Worm (Caenorhabditis elegans) whole organism, L4 larva: ENCODE results near the gene frpr-6.

ENCODE experiments used
- F10B5.3 ChIP-seq: sonication (generic microtip); optimal IDR thresholded peaks from 2 replicates; lab custom pipeline; 2016; ENCODE audit warnings: mild to moderate bottlenecking, missing genetic modification characterization, missing compliant biosample characterization
- F26F4.8 ChIP-seq: fragments of 200-800 bp; sonication (Bioruptor generic); conservative IDR thresholded peaks from 2 replicates; pipeline ENCODE4 v1.3.6; 2022; ENCODE audit warnings: missing genetic modification characterization, missing compliant biosample characterization
- F37D6.2 ChIP-seq: sonication (generic microtip); optimal IDR thresholded peaks from 2 replicates; lab custom pipeline; 2016; ENCODE audit warnings: mild to moderate bottlenecking, missing genetic modification characterization, missing compliant biosample characterization
- F44E2.7 ChIP-seq: fragments of 200-800 bp; sonication (Bioruptor generic); IDR thresholded peaks from 2 replicates; pipeline ENCODE4 v2.1.2; 2022; ENCODE audit warnings: missing genetic modification characterization, missing compliant biosample characterization
- F49E8.2 ChIP-seq: sonication (generic microtip); optimal IDR thresholded peaks from 2 replicates; lab custom pipeline; 2016; ENCODE audit warnings: missing compliant biosample characterization, mild to moderate bottlenecking, missing genetic modification characterization, borderline replicate concordance
- T20F7.1 ChIP-seq: fragments of 200-800 bp; sonication (Bioruptor generic); optimal IDR thresholded peaks from 2 replicates; lab custom pipeline; 2018; ENCODE audit warnings: mild to moderate bottlenecking, missing genetic modification characterization, missing compliant biosample characterization
- Y5F2A.4 ChIP-seq: fragments of 200-800 bp; sonication (Bioruptor generic); optimal IDR thresholded peaks from 2 replicates; lab custom pipeline; 2018; ENCODE audit warnings: mild to moderate bottlenecking, missing genetic modification characterization, missing compliant biosample characterization
- Y75B8A.6 ChIP-seq: fragments of 200-800 bp; sonication (Bioruptor generic); IDR thresholded peaks from 2 replicates; pipeline ENCODE4 v1.3.6; 2022; ENCODE audit warnings: missing genetic modification reagents, missing genetic modification characterization, missing compliant biosample characterization
- aha-1 ChIP-seq: fragments of 150-350 bp; peaks from one replicate; lab custom pipeline; 2014; ENCODE audit warnings: missing biosample characterization, missing genetic modification characterization
- ama-1 ChIP-seq: fragments of 150-350 bp; optimal IDR thresholded peaks from 2 replicates; lab custom pipeline; 2014; ENCODE audit warnings: inconsistent platforms, mixed read lengths
- arid-1 ChIP-seq: fragments of 200-800 bp; sonication (Bioruptor generic); conservative IDR thresholded peaks from 2 replicates; pipeline ENCODE4 v1.3.6; 2022; ENCODE audit warnings: missing genetic modification reagents, missing genetic modification characterization, missing compliant biosample characterization
- ceh-20 ChIP-seq: fragments of 200-800 bp; sonication (Bioruptor generic); IDR thresholded peaks from 2 replicates; pipeline ENCODE4 v1.3.6; 2022; ENCODE audit warnings: missing genetic modification reagents, missing genetic modification characterization, missing compliant biosample characterization
- ceh-28 ChIP-seq: fragments of 150-350 bp; optimal IDR thresholded peaks from 2 replicates; lab custom pipeline; 2014; ENCODE audit warnings: missing biosample characterization, missing genetic modification reagents, missing genetic modification characterization
- ceh-62 ChIP-seq: sonication (generic microtip); optimal IDR thresholded peaks from 2 replicates; lab custom pipeline; 2017; ENCODE audit warnings: missing biosample characterization, missing genetic modification characterization
- ceh-82 ChIP-seq: sonication (generic microtip); optimal IDR thresholded peaks from 2 replicates; lab custom pipeline; 2017; ENCODE audit warnings: missing biosample characterization, missing genetic modification characterization
- ces-1 ChIP-seq: fragments of 150-350 bp; sonication (generic microtip); optimal IDR thresholded peaks from 4 replicates; lab custom pipeline; 2014; ENCODE audit warnings: missing biosample characterization, missing genetic modification reagents, missing genetic modification characterization
- cey-2 ChIP-seq: sonication (generic microtip); optimal IDR thresholded peaks from 3 replicates; lab custom pipeline; 2017; ENCODE audit warnings: missing genetic modification characterization, mild to moderate bottlenecking, missing compliant biosample characterization, antibody characterized with exemption, borderline replicate concordance; ENCODE audit not compliant: insufficient read depth
- daf-19 ChIP-seq: fragments of 200-800 bp; sonication (Bioruptor generic); conservative IDR thresholded peaks from 2 replicates; pipeline ENCODE4 v1.3.6; 2022; ENCODE audit warnings: missing genetic modification characterization, missing compliant biosample characterization
- daf-8 ChIP-seq: fragments of 200-800 bp; sonication (Bioruptor generic); IDR thresholded peaks from 2 replicates; pipeline ENCODE4 v1.3.6; 2022; ENCODE audit warnings: missing genetic modification characterization, missing compliant biosample characterization
- dmd-6 ChIP-seq: fragments of 200-800 bp; sonication (Bioruptor generic); IDR thresholded peaks from 2 replicates; pipeline ENCODE4 v1.3.6; 2022; ENCODE audit warnings: missing genetic modification reagents, missing genetic modification characterization, missing compliant biosample characterization
- dmd-8 ChIP-seq: fragments of 200-800 bp; sonication (Bioruptor generic); IDR thresholded peaks from 2 replicates; pipeline ENCODE4 v1.3.6; 2022; ENCODE audit warnings: missing genetic modification characterization, missing compliant biosample characterization
- dve-1 ChIP-seq: sonication (generic microtip); optimal IDR thresholded peaks from 2 replicates; lab custom pipeline; 2017; ENCODE audit warnings: antibody characterized with exemption, mild to moderate bottlenecking, missing genetic modification characterization, missing compliant biosample characterization; ENCODE audit not compliant: insufficient read depth
- egl-27 ChIP-seq: sonication (generic microtip); optimal IDR thresholded peaks from 3 replicates; lab custom pipeline; 2017; ENCODE audit warnings: missing biosample characterization, missing genetic modification reagents, missing genetic modification characterization
- fos-1 ChIP-seq: fragments of 150-350 bp; optimal IDR thresholded peaks from 2 replicates; lab custom pipeline; 2014; ENCODE audit warnings: missing biosample characterization, missing genetic modification characterization
- gei-8 ChIP-seq: fragments of 200-800 bp; sonication (Bioruptor generic); optimal IDR thresholded peaks from 2 replicates; lab custom pipeline; 2018; ENCODE audit warnings: mild to moderate bottlenecking, missing genetic modification characterization, missing compliant biosample characterization
- hlh-11 ChIP-seq: fragments of 200-800 bp; sonication (Bioruptor generic); optimal IDR thresholded peaks from 2 replicates; lab custom pipeline; 2018; ENCODE audit warnings: mild to moderate bottlenecking, missing genetic modification characterization, missing compliant biosample characterization
- hlh-30 ChIP-seq: sonication (generic microtip); optimal IDR thresholded peaks from 2 replicates; lab custom pipeline; 2017; ENCODE audit warnings: antibody characterized with exemption, mild to moderate bottlenecking, missing genetic modification characterization, missing compliant biosample characterization; ENCODE audit not compliant: insufficient read depth
- hmg-1.1 ChIP-seq: fragments of 200-800 bp; sonication (Bioruptor generic); IDR thresholded peaks from 2 replicates; pipeline ENCODE4 v1.3.6; 2022; ENCODE audit warnings: missing genetic modification reagents, missing genetic modification characterization, missing compliant biosample characterization
- lim-7 ChIP-seq: fragments of 200-800 bp; sonication (Bioruptor generic); IDR thresholded peaks from 2 replicates; pipeline ENCODE4 v1.3.6; 2022; ENCODE audit warnings: missing genetic modification characterization, missing compliant biosample characterization
- lin-13 ChIP-seq: fragments of 150-350 bp; optimal IDR thresholded peaks from 2 replicates; lab custom pipeline; 2014; ENCODE audit warnings: missing biosample characterization, missing genetic modification reagents, missing genetic modification characterization
- lin-29 ChIP-seq: fragments of 200-800 bp; sonication (Bioruptor generic); IDR thresholded peaks from 2 replicates; pipeline ENCODE4 v1.3.6; 2022; ENCODE audit warnings: missing genetic modification reagents, missing genetic modification characterization, missing compliant biosample characterization
- lin-39 ChIP-seq: fragments of 150-350 bp; optimal IDR thresholded peaks from 2 replicates; lab custom pipeline; 2014; ENCODE audit warnings: missing biosample characterization, missing genetic modification reagents, missing genetic modification characterization
- lsy-2 ChIP-seq, 2 experiments: fragments of 150-350 bp in 1 of 2; sonication (generic microtip) in 1 of 2; optimal IDR thresholded peaks; 2 replicates each; lab custom pipeline; 2014 to 2017; ENCODE audit warnings: missing biosample characterization in 2 of 2, missing genetic modification characterization in 2 of 2
- madf-5 ChIP-seq, 2 experiments: fragments of 200-800 bp; sonication (Bioruptor generic); IDR thresholded peaks; 2 replicates each; pipeline ENCODE4 v1.3.6; 2022; ENCODE audit warnings: missing compliant biosample characterization in 2 of 2, missing genetic modification characterization in 2 of 2
- mep-1 ChIP-seq: fragments of 150-350 bp; sonication (generic microtip); optimal IDR thresholded peaks from 3 replicates; lab custom pipeline; 2014; ENCODE audit warnings: missing biosample characterization, missing genetic modification characterization
- mes-2 ChIP-seq: sonication (generic microtip); optimal IDR thresholded peaks from 2 replicates; lab custom pipeline; 2016; ENCODE audit warnings: missing genotype, mild to moderate bottlenecking, missing genetic modification characterization, missing compliant biosample characterization; ENCODE audit not compliant: poor library complexity, severe bottlenecking
- mxl-3 ChIP-seq: fragments of 200-800 bp; sonication (Bioruptor generic); optimal IDR thresholded peaks from 2 replicates; lab custom pipeline; 2018; ENCODE audit warnings: mild to moderate bottlenecking, missing genetic modification characterization, missing compliant biosample characterization
- nhr-10 ChIP-seq: fragments of 150-350 bp; optimal IDR thresholded peaks from 2 replicates; lab custom pipeline; 2014; ENCODE audit warnings: missing biosample characterization, missing genetic modification characterization
- nhr-11 ChIP-seq: fragments of 150-350 bp; optimal IDR thresholded peaks from 2 replicates; lab custom pipeline; 2014; ENCODE audit warnings: missing biosample characterization, missing genetic modification characterization
- nhr-25 ChIP-seq: sonication (generic microtip); optimal IDR thresholded peaks from 2 replicates; lab custom pipeline; 2017; ENCODE audit warnings: missing genetic modification characterization, mild to moderate bottlenecking, missing compliant biosample characterization, antibody characterized with exemption, moderate library complexity, borderline replicate concordance; ENCODE audit not compliant: insufficient read depth
- nhr-28 ChIP-seq: fragments of 150-350 bp; optimal IDR thresholded peaks from 2 replicates; lab custom pipeline; 2014; ENCODE audit warnings: missing biosample characterization, missing genetic modification characterization
- nhr-41 ChIP-seq: fragments of 200-800 bp; sonication (Bioruptor generic); IDR thresholded peaks from 2 replicates; pipeline ENCODE4 v1.3.6; 2022; ENCODE audit warnings: missing genetic modification reagents, missing genetic modification characterization, missing compliant biosample characterization
- nhr-6 ChIP-seq: fragments of 150-350 bp; optimal IDR thresholded peaks from 2 replicates; lab custom pipeline; 2014; ENCODE audit warnings: missing biosample characterization, missing genetic modification characterization
- saeg-2 ChIP-seq: fragments of 200-800 bp; sonication (Bioruptor generic); IDR thresholded peaks from 2 replicates; pipeline ENCODE4 v1.3.6; 2022; ENCODE audit warnings: missing genetic modification reagents, missing genetic modification characterization, missing compliant biosample characterization
- set-16 ChIP-seq: fragments of 200-800 bp; sonication (Bioruptor generic); IDR thresholded peaks from 2 replicates; pipeline ENCODE4 v1.3.6; 2022; ENCODE audit warnings: missing genetic modification reagents, missing genetic modification characterization, missing compliant biosample characterization
- snpc-1.2 ChIP-seq: fragments of 200-800 bp; sonication (Bioruptor generic); IDR thresholded peaks from 2 replicates; pipeline ENCODE4 v1.3.6; 2022; ENCODE audit warnings: missing genetic modification reagents, missing genetic modification characterization, missing compliant biosample characterization
- tra-1 ChIP-seq: fragments of 200-800 bp; sonication (Bioruptor generic); IDR thresholded peaks from 2 replicates; pipeline ENCODE4 v1.3.6; 2022; ENCODE audit warnings: missing genetic modification reagents, missing genetic modification characterization, missing compliant biosample characterization
- unc-39 ChIP-seq: sonication (generic microtip); optimal IDR thresholded peaks from 2 replicates; lab custom pipeline; 2017; ENCODE audit warnings: missing biosample characterization, missing genetic modification characterization
- zfp-2 ChIP-seq: sonication (generic microtip); optimal IDR thresholded peaks from 2 replicates; lab custom pipeline; 2016; ENCODE audit warnings: mild to moderate bottlenecking, missing genetic modification characterization, missing compliant biosample characterization
- zfp-3 ChIP-seq: fragments of 200-800 bp; sonication (Bioruptor generic); conservative IDR thresholded peaks from 2 replicates; pipeline ENCODE4 v1.3.6; 2022; ENCODE audit warnings: missing genetic modification reagents, missing genetic modification characterization, missing compliant biosample characterization
- ztf-11 ChIP-seq: fragments of 150-350 bp; optimal IDR thresholded peaks from 2 replicates; lab custom pipeline; 2014; ENCODE audit warnings: missing biosample characterization, missing genetic modification characterization

The frpr-6 gene

DNA sequence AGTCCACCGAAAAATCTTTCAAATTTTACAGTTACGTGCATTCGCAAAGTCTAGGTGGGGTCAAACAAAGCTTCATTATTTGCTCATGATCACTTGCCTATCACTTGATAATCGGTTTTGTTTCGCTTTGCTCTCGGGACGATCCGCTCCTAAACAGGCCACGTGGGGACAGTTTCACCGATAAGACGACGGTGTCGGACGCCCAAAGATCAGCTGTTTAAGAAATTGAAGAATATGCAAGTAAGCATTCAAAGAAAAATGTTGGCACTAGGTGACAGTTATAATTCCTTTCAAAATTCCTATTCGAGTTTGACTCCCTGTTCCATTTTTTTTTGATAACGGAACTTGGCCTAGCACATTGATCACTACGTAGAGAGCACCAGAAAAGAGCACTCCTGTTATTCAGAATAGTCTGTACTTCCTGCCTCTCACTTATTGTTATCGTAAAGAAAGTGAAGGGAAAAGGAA is 21.0 kb downstream of the frpr-6 start:
- no peak for TF ChIP-seq lin-39 (tag; lab: Kevin White, UChicago)
- no peak for TF ChIP-seq F37D6.2 (tag; lab: Kevin White, UChicago)
- peak; percentile 73 for TF ChIP-seq hlh-30
- no peak for TF ChIP-seq ces-1
- no peak for TF ChIP-seq ceh-20 (GFP tag; lab: Robert Waterston, UW)
- TF ChIP-seq fos-1: no peak
- no peak for TF ChIP-seq Y5F2A.4
- no peak for TF ChIP-seq nhr-25
- peak; percentile 98 for TF ChIP-seq dmd-6 (GFP tag; lab: Robert Waterston, UW)
- TF ChIP-seq ztf-11 (tag; lab: Kevin White, UChicago): no peak
- TF ChIP-seq madf-5 (GFP tag; IDR thresholded peaks at IDR 0.05; lab: Robert Waterston, UW): no peak
- TF ChIP-seq cey-2 (tag; lab: Kevin White, UChicago): no peak
- 0 out of 2 replicates have a peak, but pooled peaks have one; percentile 31 for TF ChIP-seq Y75B8A.6
- peak; percentile 54 for TF ChIP-seq nhr-10 (tag; lab: Kevin White, UChicago)
- peak; percentile 74; the same call in 1 of the 2 replicates for TF ChIP-seq saeg-2 (GFP tag; lab: Robert Waterston, UW)
- TF ChIP-seq zfp-3: peak; percentile 71; the same call in 1 of the 2 replicates
- TF ChIP-seq lin-29 (GFP tag; lab: Robert Waterston, UW): no peak
- TF ChIP-seq nhr-28: peak; percentile 63
- TF ChIP-seq T20F7.1 (GFP tag; lab: Kevin White, UChicago): peak; percentile 42
- no peak for TF ChIP-seq F49E8.2 (tag; lab: Kevin White, UChicago)
- no peak for TF ChIP-seq zfp-2 (tag; lab: Kevin White, UChicago)
- peak; percentile 88 for TF ChIP-seq tra-1 (GFP tag; lab: Robert Waterston, UW)
- TF ChIP-seq arid-1 (GFP tag; lab: Robert Waterston, UW): no peak
- TF ChIP-seq ama-1 (lab: Kevin White, UChicago): no peak
- TF ChIP-seq hlh-11 (tag; lab: Kevin White, UChicago): peak; percentile 96
- TF ChIP-seq F10B5.3 (tag; lab: Kevin White, UChicago): no peak
- no peak for TF ChIP-seq nhr-6
- peak; percentile 83 for TF ChIP-seq mxl-3 (GFP tag; lab: Kevin White, UChicago)
- peak; percentile 89 for TF ChIP-seq aha-1 (tag; lab: Kevin White, UChicago)
- no peak for TF ChIP-seq F44E2.7
- TF ChIP-seq ceh-28 (tag; lab: Kevin White, UChicago): no peak
- no peak for TF ChIP-seq ceh-62 (tag; lab: Kevin White, UChicago)
- no peak for TF ChIP-seq lim-7
- no peak for TF ChIP-seq egl-27
- no peak for TF ChIP-seq nhr-11
- TF ChIP-seq ceh-82: no peak
- no peak for TF ChIP-seq lsy-2 (tag; optimal IDR thresholded peaks at IDR 0.05; lab: Kevin White, UChicago)
- TF ChIP-seq gei-8 (GFP tag; lab: Kevin White, UChicago): peak; percentile 76
- no peak for TF ChIP-seq unc-39 (tag; lab: Kevin White, UChicago)
- peak; percentile 36 for TF ChIP-seq lin-13 (GFP tag; lab: Kevin White, UChicago)
- no peak for TF ChIP-seq F26F4.8 (GFP tag; lab: Robert Waterston, UW)
- no peak for TF ChIP-seq dmd-8 (GFP tag; lab: Robert Waterston, UW)
- TF ChIP-seq daf-19 (GFP tag; lab: Robert Waterston, UW): no peak
- no peak for TF ChIP-seq set-16 (GFP tag; lab: Robert Waterston, UW)
- no peak for TF ChIP-seq mes-2 (tag; lab: Kevin White, UChicago)
- TF ChIP-seq mep-1: peak; percentile 50
- TF ChIP-seq dve-1 (tag; lab: Kevin White, UChicago): peak; percentile 85
- no peak for TF ChIP-seq snpc-1.2 (GFP tag; lab: Robert Waterston, UW)
- TF ChIP-seq daf-8 (GFP tag; lab: Robert Waterston, UW): no peak
- peak; percentile 64; the same call in 1 of the 2 replicates for TF ChIP-seq nhr-41
- TF ChIP-seq hmg-1.1 (GFP tag; lab: Robert Waterston, UW): no peak
